Fruit fly (Drosophila melanogaster) whole organism, adult: ENCODE data around the gene Gba1a.

Experiments
- CG11617 ChIP-seq: fragments of 200-800 bp; sonication (Bioruptor generic); optimal IDR thresholded peaks from 2 replicates; lab custom pipeline; 2017; ENCODE audit warnings: mild to moderate bottlenecking, missing biosample characterization, missing genetic modification reagents, missing genetic modification characterization
- CG12768 ChIP-seq: fragments of 200-800 bp; sonication (Bioruptor generic); optimal IDR thresholded peaks from 2 replicates; lab custom pipeline; 2017; ENCODE audit warnings: missing biosample characterization, missing genetic modification characterization, mild to moderate bottlenecking, moderate library complexity, missing genetic modification reagents
- CG14711 ChIP-seq: fragments of 200-800 bp; sonication (Bioruptor generic); optimal IDR thresholded peaks from 2 replicates; lab custom pipeline; 2018; ENCODE audit warnings: missing biosample characterization, mild to moderate bottlenecking, missing genetic modification characterization, moderate library complexity
- CG1620 ChIP-seq: fragments of 200-800 bp; sonication (Bioruptor generic); optimal IDR thresholded peaks from 2 replicates; lab custom pipeline; 2016; ENCODE audit warnings: missing biosample characterization, missing genetic modification characterization
- CG33017 ChIP-seq: fragments of 200-800 bp; sonication (Bioruptor generic); optimal IDR thresholded peaks from 2 replicates; lab custom pipeline; 2018; ENCODE audit warnings: missing biosample characterization, mild to moderate bottlenecking, missing genetic modification characterization, moderate library complexity
- CG5204 ChIP-seq: fragments of 200-800 bp; sonication (Bioruptor generic); optimal IDR thresholded peaks from 2 replicates; lab custom pipeline; 2016; ENCODE audit warnings: missing biosample characterization, missing genetic modification characterization
- CG7045 ChIP-seq: fragments of 200-800 bp; sonication (Bioruptor generic); optimal IDR thresholded peaks from 2 replicates; lab custom pipeline; 2017; ENCODE audit warnings: missing biosample characterization, mild to moderate bottlenecking, missing genetic modification characterization
- CG7101 ChIP-seq: fragments of 200-800 bp; sonication (Bioruptor generic); optimal IDR thresholded peaks from 2 replicates; lab custom pipeline; 2018; ENCODE audit warnings: missing biosample characterization, mild to moderate bottlenecking, missing genetic modification characterization, moderate library complexity
- Clk ChIP-seq: fragments of 200-800 bp; sonication (Bioruptor generic); optimal IDR thresholded peaks from 2 replicates; lab custom pipeline; 2017; ENCODE audit warnings: missing biosample characterization, missing genetic modification characterization
- Crg-1 ChIP-seq: fragments of 200-800 bp; sonication (Bioruptor generic); optimal IDR thresholded peaks from 2 replicates; lab custom pipeline; 2016; ENCODE audit warnings: missing biosample characterization, missing genetic modification characterization
- Hr96 ChIP-seq: fragments of 200-800 bp; sonication (Bioruptor generic); optimal IDR thresholded peaks from 2 replicates; lab custom pipeline; 2016; ENCODE audit warnings: missing biosample characterization, missing genetic modification characterization
- Mnt ChIP-seq: fragments of 200-800 bp; sonication (Bioruptor generic); optimal IDR thresholded peaks from 2 replicates; lab custom pipeline; 2016; ENCODE audit warnings: missing biosample characterization, mild to moderate bottlenecking, missing genetic modification characterization
- bab1 ChIP-seq: fragments of 200-800 bp; sonication (Bioruptor generic); optimal IDR thresholded peaks from 3 replicates; lab custom pipeline; 2019; ENCODE audit warnings: missing biosample characterization, mild to moderate bottlenecking, missing genetic modification characterization, moderate library complexity
- cic ChIP-seq: fragments of 200-800 bp; sonication (Bioruptor generic); optimal IDR thresholded peaks from 2 replicates; lab custom pipeline; 2017; ENCODE audit warnings: missing biosample characterization, mild to moderate bottlenecking, missing genetic modification characterization, moderate library complexity
- cnc ChIP-seq, 2 experiments: fragments of >200 bp; optimal IDR thresholded peaks; 2 replicates each; lab custom pipeline; 2017
- kay ChIP-seq: fragments of 200-800 bp; sonication (Bioruptor generic); peaks from one replicate; lab custom pipeline; 2016; ENCODE audit warnings: missing biosample characterization, missing genetic modification characterization, borderline replicate concordance
- ovo ChIP-seq: fragments of 200-800 bp; sonication (Bioruptor generic); optimal IDR thresholded peaks from 2 replicates; lab custom pipeline; 2016; ENCODE audit warnings: missing biosample characterization, missing genetic modification characterization
- pad ChIP-seq: fragments of 200-800 bp; sonication (Bioruptor generic); optimal IDR thresholded peaks from 3 replicates; lab custom pipeline; 2017; ENCODE audit warnings: missing biosample characterization, missing genetic modification characterization, mild to moderate bottlenecking, moderate library complexity, missing genetic modification reagents
- tj ChIP-seq: fragments of 200-800 bp; sonication (Bioruptor generic); optimal IDR thresholded peaks from 3 replicates; lab custom pipeline; 2017; ENCODE audit warnings: missing biosample characterization, mild to moderate bottlenecking, missing genetic modification characterization, moderate library complexity
- toe ChIP-seq: fragments of 200-800 bp; sonication (Bioruptor generic); optimal IDR thresholded peaks from 2 replicates; lab custom pipeline; 2016; ENCODE audit warnings: missing biosample characterization, missing genetic modification characterization

Gba1a gene

dm6 chr3R:23659598-23659997 is 40.8 kb upstream of the Gba1a start:
- TF ChIP-seq CG7045 (GFP tag; lab: Kevin White, UChicago) (no peak), kay (no peak), tj (GFP tag; lab: Kevin White, UChicago) (no peak), cic (no peak), CG14711 (tag; lab: Kevin White, UChicago) (no peak), ovo (no peak), CG33017 (tag; lab: Kevin White, UChicago) (no peak)

dm6 chr3R:23662782-23663181 is 37.6 kb upstream of the Gba1a start:
- TF ChIP-seq CG7045 (GFP tag; lab: Kevin White, UChicago), result no peak
- TF ChIP-seq Mnt (GFP tag; lab: Kevin White, UChicago), result no peak
- no peak for TF ChIP-seq bab1 (GFP tag; lab: Kevin White, UChicago)
- no peak for TF ChIP-seq CG14711 (tag; lab: Kevin White, UChicago)
- no peak for TF ChIP-seq CG5204 (GFP tag; lab: Kevin White, UChicago)
- TF ChIP-seq cnc (optimal IDR thresholded peaks at IDR 0.05; lab: Kevin White, UChicago), result no peak
- no peak for TF ChIP-seq toe (GFP tag; lab: Kevin White, UChicago)
- TF ChIP-seq cic, result no peak
- no peak for TF ChIP-seq CG11617 (GFP tag; lab: Kevin White, UChicago)
- no peak for TF ChIP-seq Hr96 (GFP tag; lab: Kevin White, UChicago)
- TF ChIP-seq CG7101, result no peak
- no peak for TF ChIP-seq kay
- TF ChIP-seq CG12768, result no peak
- TF ChIP-seq CG1620 (GFP tag; lab: Kevin White, UChicago), result no peak
- TF ChIP-seq Clk (GFP tag; lab: Kevin White, UChicago), result no peak
- TF ChIP-seq Crg-1 (GFP tag; lab: Kevin White, UChicago), result no peak
- TF ChIP-seq ovo, result no peak
- TF ChIP-seq tj (GFP tag; lab: Kevin White, UChicago), result no peak
- TF ChIP-seq pad (GFP tag; lab: Kevin White, UChicago), result no peak
- TF ChIP-seq CG33017 (tag; lab: Kevin White, UChicago), result no peak

dm6 chr3R:23664437-23664836 is 36.0 kb upstream of the Gba1a start:
- peak; percentile 77 for TF ChIP-seq kay
- peak; percentile 20 for TF ChIP-seq tj (GFP tag; lab: Kevin White, UChicago)
- TF ChIP-seq CG5204 (GFP tag; lab: Kevin White, UChicago), result no peak

- no peak for TF ChIP-seq tj (GFP tag; lab: Kevin White, UChicago)
Observed at dm6 chr3R:23666672-23667211, 33.7 kb upstream of the Gba1a start.

dm6 chr3R:23667451-23667850 is 33.0 kb upstream of the Gba1a start:
- peak; percentile 39 for TF ChIP-seq CG12768
- no peak for TF ChIP-seq cnc (optimal IDR thresholded peaks at IDR 0.05; lab: Kevin White, UChicago)
- peak; percentile 19 for TF ChIP-seq CG5204 (GFP tag; lab: Kevin White, UChicago)
- peak; percentile 42 for TF ChIP-seq CG7045 (GFP tag; lab: Kevin White, UChicago)

dm6 chr3R:23668583-23668982 is 31.8 kb upstream of the Gba1a start:
- TF ChIP-seq toe (GFP tag; lab: Kevin White, UChicago), result no peak
- TF ChIP-seq CG12768, result no peak
- no peak for TF ChIP-seq CG33017 (tag; lab: Kevin White, UChicago)
- no peak for TF ChIP-seq Clk (GFP tag; lab: Kevin White, UChicago)
- no peak for TF ChIP-seq CG1620 (GFP tag; lab: Kevin White, UChicago)
- no peak for TF ChIP-seq Crg-1 (GFP tag; lab: Kevin White, UChicago)
- TF ChIP-seq CG14711 (tag; lab: Kevin White, UChicago), result no peak
- no peak for TF ChIP-seq Mnt (GFP tag; lab: Kevin White, UChicago)
- TF ChIP-seq CG7101, result no peak
- no peak for TF ChIP-seq CG7045 (GFP tag; lab: Kevin White, UChicago)
- no peak for TF ChIP-seq bab1 (GFP tag; lab: Kevin White, UChicago)

- peak; percentile 99 for TF ChIP-seq CG33017 (tag; lab: Kevin White, UChicago)
- peak; percentile 96 for TF ChIP-seq CG14711 (tag; lab: Kevin White, UChicago)
- TF ChIP-seq CG5204 (GFP tag; lab: Kevin White, UChicago), result peak; percentile 100
- TF ChIP-seq Crg-1 (GFP tag; lab: Kevin White, UChicago), result peak; percentile 99
- TF ChIP-seq Clk (GFP tag; lab: Kevin White, UChicago), result peak; percentile 99
- peak; percentile 98 for TF ChIP-seq bab1 (GFP tag; lab: Kevin White, UChicago)
- peak; percentile 100 for TF ChIP-seq CG11617 (GFP tag; lab: Kevin White, UChicago)
- TF ChIP-seq CG7045 (GFP tag; lab: Kevin White, UChicago), result peak; percentile 100
- TF ChIP-seq CG12768, result peak; percentile 100
- TF ChIP-seq Hr96 (GFP tag; lab: Kevin White, UChicago), result peak; percentile 99
- TF ChIP-seq cic, result peak; percentile 96
- peak; percentile 100 for TF ChIP-seq ovo
- peak; percentile 96 for TF ChIP-seq pad (GFP tag; lab: Kevin White, UChicago)
- peak; percentile 99 for TF ChIP-seq CG7101
- TF ChIP-seq CG1620 (GFP tag; lab: Kevin White, UChicago), result peak; percentile 98
- TF ChIP-seq tj (GFP tag; lab: Kevin White, UChicago), result peak; percentile 95
- TF ChIP-seq toe (GFP tag; lab: Kevin White, UChicago), result peak; percentile 100
- TF ChIP-seq Mnt (GFP tag; lab: Kevin White, UChicago), result peak; percentile 95
- no peak for TF ChIP-seq cnc (optimal IDR thresholded peaks at IDR 0.05; lab: Kevin White, UChicago)
- peak; percentile 57 for TF ChIP-seq kay
Observed at dm6 chr3R:23669401-23670216, 30.8 kb upstream of the Gba1a start, which contains the start of gene CG31145. Gene CG31145, minus strand, starts transcription at chr3R:23669659.
